Fruit fly (Drosophila melanogaster) whole organism, embryonic: ENCODE measurements around the gene CG33557.
A peak's percentile ranks its signal among the peaks of the same experiment; 100 is the strongest.

ENCODE experiments used
- Abd-B ChIP-seq: fragments of 200-800 bp; sonication (Bioruptor generic); optimal IDR thresholded peaks from 2 replicates; lab custom pipeline; 2018; ENCODE audit warnings: missing biosample characterization, mild to moderate bottlenecking, missing genetic modification characterization, moderate library complexity
- Asciz ChIP-seq: fragments of 200-800 bp; sonication (Bioruptor generic); optimal IDR thresholded peaks from 2 replicates; lab custom pipeline; 2017; ENCODE audit warnings: missing biosample characterization, mild to moderate bottlenecking, missing genetic modification characterization, missing genetic modification reagents
- Atf3 ChIP-seq: fragments of 200-800 bp; sonication (Bioruptor generic); optimal IDR thresholded peaks from 3 replicates; lab custom pipeline; 2016; ENCODE audit warnings: missing biosample characterization, missing genetic modification characterization
- Blimp-1 ChIP-seq: fragments of 200-800 bp; sonication (Bioruptor generic); optimal IDR thresholded peaks from 3 replicates; lab custom pipeline; 2018; ENCODE audit warnings: missing biosample characterization, missing genetic modification characterization, mild to moderate bottlenecking, moderate library complexity, missing genetic modification reagents
- CG10565 ChIP-seq: fragments of 200-800 bp; sonication (Bioruptor generic); optimal IDR thresholded peaks from 3 replicates; lab custom pipeline; 2016; ENCODE audit warnings: missing biosample characterization, mild to moderate bottlenecking, missing genetic modification characterization
- CG12071 ChIP-seq: fragments of 200-800 bp; sonication (Bioruptor generic); optimal IDR thresholded peaks from 3 replicates; lab custom pipeline; 2018; ENCODE audit warnings: missing biosample characterization, mild to moderate bottlenecking, missing genetic modification characterization
- CG12155 ChIP-seq: fragments of 200-800 bp; sonication (Bioruptor generic); optimal IDR thresholded peaks from 3 replicates; lab custom pipeline; 2016; ENCODE audit warnings: missing biosample characterization, missing genetic modification characterization
- CG12219 ChIP-seq: fragments of 200-800 bp; sonication (Bioruptor generic); optimal IDR thresholded peaks from 3 replicates; lab custom pipeline; 2018; ENCODE audit warnings: missing biosample characterization, mild to moderate bottlenecking, missing genetic modification characterization
- CG13123 ChIP-seq: fragments of 200-800 bp; sonication (Bioruptor generic); optimal IDR thresholded peaks from 2 replicates; lab custom pipeline; 2016; ENCODE audit warnings: missing biosample characterization, missing genetic modification characterization
- CG13296 ChIP-seq: fragments of 200-800 bp; sonication (Bioruptor generic); optimal IDR thresholded peaks from 3 replicates; lab custom pipeline; 2018; ENCODE audit warnings: missing biosample characterization, mild to moderate bottlenecking, missing genetic modification characterization
- CG13424 ChIP-seq: fragments of 200-800 bp; sonication (Bioruptor generic); optimal IDR thresholded peaks from 2 replicates; lab custom pipeline; 2019; ENCODE audit warnings: missing biosample characterization, mild to moderate bottlenecking, missing genetic modification characterization, moderate library complexity
- CG13775 ChIP-seq: fragments of 200-800 bp; sonication (Bioruptor generic); optimal IDR thresholded peaks from 3 replicates; lab custom pipeline; 2017; ENCODE audit warnings: missing biosample characterization, mild to moderate bottlenecking, missing genetic modification characterization
- CG15073 ChIP-seq: fragments of 200-800 bp; sonication (Bioruptor generic); optimal IDR thresholded peaks from 2 replicates; lab custom pipeline; 2016; ENCODE audit warnings: missing biosample characterization, missing genetic modification characterization
- CG15696 ChIP-seq: fragments of 200-800 bp; sonication (Bioruptor generic); optimal IDR thresholded peaks from 2 replicates; lab custom pipeline; 2019; ENCODE audit warnings: missing biosample characterization, mild to moderate bottlenecking, missing genetic modification characterization, moderate library complexity
- CG17361 ChIP-seq: fragments of 200-800 bp; sonication (Bioruptor generic); IDR thresholded peaks from 3 replicates; pipeline ENCODE4 v1.3.6; 2022; ENCODE audit warnings: missing biosample characterization, missing genetic modification characterization
- CG2678 ChIP-seq: fragments of 200-800 bp; sonication (Bioruptor generic); optimal IDR thresholded peaks from 3 replicates; lab custom pipeline; 2019; ENCODE audit warnings: missing biosample characterization, mild to moderate bottlenecking, missing genetic modification characterization, moderate library complexity
- CG30020 ChIP-seq: fragments of 200-800 bp; optimal IDR thresholded peaks from 2 replicates; lab custom pipeline; 2019; ENCODE audit warnings: missing biosample characterization, mild to moderate bottlenecking, missing genetic modification characterization, moderate library complexity
- CG3995 ChIP-seq: fragments of 200-800 bp; sonication (Bioruptor generic); optimal IDR thresholded peaks from 3 replicates; lab custom pipeline; 2016; ENCODE audit warnings: missing biosample characterization, missing genetic modification characterization
- CG4360 ChIP-seq: fragments of 200-800 bp; sonication (Bioruptor generic); IDR thresholded peaks from 2 replicates; pipeline ENCODE4 v1.3.6; 2022; ENCODE audit warnings: missing biosample characterization, missing genetic modification characterization
- CG6683 ChIP-seq: fragments of 200-800 bp; sonication (Bioruptor generic); optimal IDR thresholded peaks from 2 replicates; lab custom pipeline; 2017; ENCODE audit warnings: missing biosample characterization, mild to moderate bottlenecking, missing genetic modification characterization, missing genetic modification reagents
- CG7271 ChIP-seq: fragments of 200-800 bp; sonication (Bioruptor generic); optimal IDR thresholded peaks from 2 replicates; lab custom pipeline; 2018; ENCODE audit warnings: missing biosample characterization, mild to moderate bottlenecking, missing genetic modification characterization, moderate library complexity
- CG8388 ChIP-seq: fragments of 200-800 bp; sonication (Bioruptor generic); optimal IDR thresholded peaks from 2 replicates; lab custom pipeline; 2019; ENCODE audit warnings: missing biosample characterization, mild to moderate bottlenecking, missing genetic modification characterization, moderate library complexity
- CG9609 ChIP-seq: fragments of 200-800 bp; sonication (Bioruptor generic); optimal IDR thresholded peaks from 3 replicates; lab custom pipeline; 2016; ENCODE audit warnings: missing biosample characterization, missing genetic modification characterization
- CG9932 ChIP-seq: fragments of 200-800 bp; sonication (Bioruptor generic); IDR thresholded peaks from 2 replicates; pipeline ENCODE4 v1.3.6; 2022; ENCODE audit warnings: missing biosample characterization, missing genetic modification characterization
- Dfd ChIP-seq, 2 experiments: fragments of >200 bp; optimal IDR thresholded peaks; 2 replicates each; lab custom pipeline; 2017; ENCODE audit warnings: missing biosample characterization in 2 of 2, missing genetic modification characterization in 2 of 2
- Gug ChIP-seq: fragments of 200-800 bp; sonication (Bioruptor generic); IDR thresholded peaks from 4 replicates; pipeline ENCODE4 v1.3.6; 2022; ENCODE audit warnings: missing biosample characterization, missing genetic modification characterization
- HLH3B ChIP-seq: fragments of 200-800 bp; sonication (Bioruptor generic); IDR thresholded peaks from 2 replicates; pipeline ENCODE4 v1.3.6; 2022; ENCODE audit warnings: missing biosample characterization, missing genetic modification characterization
- HLH4C ChIP-seq: fragments of 200-800 bp; sonication (Bioruptor generic); IDR thresholded peaks from 3 replicates; pipeline ENCODE4 v1.3.6; 2022; ENCODE audit warnings: missing biosample characterization, missing genetic modification characterization; ENCODE audit not compliant: partially characterized antibody
- Hey ChIP-seq: fragments of 200-800 bp; sonication (Bioruptor generic); optimal IDR thresholded peaks from 3 replicates; lab custom pipeline; 2018; ENCODE audit warnings: missing biosample characterization, mild to moderate bottlenecking, missing genetic modification characterization
- Hr39 ChIP-seq: fragments of >200 bp; optimal IDR thresholded peaks from 2 replicates; lab custom pipeline; 2017
- Hr51 ChIP-seq, 2 experiments: fragments of 200-800 bp; sonication (Bioruptor generic); optimal IDR thresholded peaks; 2 replicates in 1 of 2; 3 replicates in 1 of 2; lab custom pipeline; 2016 to 2018; ENCODE audit warnings: missing biosample characterization in 2 of 2, missing genetic modification characterization in 2 of 2, mild to moderate bottlenecking in 1 of 2, moderate library complexity in 1 of 2
- Lpt ChIP-seq: fragments of >200 bp; optimal IDR thresholded peaks from 2 replicates; lab custom pipeline; 2018; ENCODE audit warnings: missing biosample characterization, missing genetic modification characterization
- NFAT ChIP-seq: fragments of 200-800 bp; sonication (Bioruptor generic); IDR thresholded peaks from 2 replicates; pipeline ENCODE4 v1.3.6; 2022; ENCODE audit warnings: missing biosample characterization, missing genetic modification characterization
- Nf-YC ChIP-seq: fragments of 200-800 bp; optimal IDR thresholded peaks from 3 replicates; lab custom pipeline; 2019; ENCODE audit warnings: missing biosample characterization, mild to moderate bottlenecking, missing genetic modification characterization, moderate library complexity
- al ChIP-seq: fragments of 200-800 bp; sonication (Bioruptor generic); IDR thresholded peaks from 2 replicates; pipeline ENCODE4 v1.3.6; 2022; ENCODE audit warnings: missing biosample characterization, missing genetic modification characterization
- ase ChIP-seq: fragments of 200-800 bp; sonication (Bioruptor generic); IDR thresholded peaks from 3 replicates; pipeline ENCODE4 v1.3.6; 2022; ENCODE audit warnings: missing biosample characterization, missing genetic modification characterization
- bigmax ChIP-seq: fragments of 200-800 bp; sonication (Bioruptor generic); optimal IDR thresholded peaks from 2 replicates; lab custom pipeline; 2018; ENCODE audit warnings: missing biosample characterization, mild to moderate bottlenecking, missing genetic modification characterization
- chinmo ChIP-seq: fragments of 200-800 bp; sonication (Bioruptor generic); IDR thresholded peaks from 4 replicates; pipeline ENCODE4 v1.3.6; 2022; ENCODE audit warnings: missing biosample characterization, missing genetic modification characterization; ENCODE audit not compliant: partially characterized antibody
- chn ChIP-seq: fragments of 200-800 bp; sonication (Bioruptor generic); optimal IDR thresholded peaks from 2 replicates; lab custom pipeline; 2016; ENCODE audit warnings: missing biosample characterization, missing genetic modification characterization
- dan ChIP-seq: fragments of 200-800 bp; sonication (Bioruptor generic); IDR thresholded peaks from 2 replicates; pipeline ENCODE4 v1.3.6; 2022; ENCODE audit warnings: missing biosample characterization, missing genetic modification characterization
- hbn ChIP-seq: fragments of 200-800 bp; sonication (Bioruptor generic); IDR thresholded peaks from 2 replicates; pipeline ENCODE4 v1.3.6; 2022; ENCODE audit warnings: missing biosample characterization, missing genetic modification characterization; ENCODE audit not compliant: partially characterized antibody
- kah ChIP-seq: fragments of 200-800 bp; sonication (Bioruptor generic); optimal IDR thresholded peaks from 2 replicates; lab custom pipeline; 2018; ENCODE audit warnings: missing biosample characterization, mild to moderate bottlenecking, missing genetic modification characterization
- knrl ChIP-seq: fragments of 200-800 bp; sonication (Bioruptor generic); IDR thresholded peaks from 3 replicates; pipeline ENCODE4 v1.3.6; 2022; ENCODE audit warnings: missing biosample characterization, missing genetic modification characterization; ENCODE audit not compliant: partially characterized antibody
- mirr ChIP-seq: fragments of 200-800 bp; sonication (Bioruptor generic); optimal IDR thresholded peaks from 3 replicates; lab custom pipeline; 2018; ENCODE audit warnings: missing biosample characterization, mild to moderate bottlenecking, missing genetic modification characterization
- p53 ChIP-seq: fragments of 200-800 bp; sonication (Bioruptor generic); optimal IDR thresholded peaks from 2 replicates; lab custom pipeline; 2016; ENCODE audit warnings: missing biosample characterization, missing genetic modification characterization
- pzg ChIP-seq: fragments of 200-800 bp; sonication (Bioruptor generic); optimal IDR thresholded peaks from 3 replicates; lab custom pipeline; 2018; ENCODE audit warnings: missing biosample characterization, mild to moderate bottlenecking, missing genetic modification characterization, moderate library complexity
- rib ChIP-seq: fragments of 200-800 bp; sonication (Bioruptor generic); IDR thresholded peaks from 2 replicates; pipeline ENCODE4 v1.3.6; 2022; ENCODE audit warnings: missing biosample characterization, missing genetic modification characterization
- shn ChIP-seq: fragments of 200-800 bp; sonication (Bioruptor generic); optimal IDR thresholded peaks from 3 replicates; lab custom pipeline; 2016; ENCODE audit warnings: missing biosample characterization, missing genetic modification characterization
- sob ChIP-seq: fragments of 200-800 bp; sonication (Bioruptor generic); IDR thresholded peaks from 2 replicates; pipeline ENCODE4 v1.3.6; 2022; ENCODE audit warnings: missing biosample characterization, missing genetic modification characterization
- yki ChIP-seq: fragments of >200 bp; optimal IDR thresholded peaks from 3 replicates; lab custom pipeline; 2018
- zen ChIP-seq: fragments of 200-800 bp; sonication (Bioruptor generic); optimal IDR thresholded peaks from 3 replicates; lab custom pipeline; 2018; ENCODE audit warnings: missing biosample characterization, mild to moderate bottlenecking, missing genetic modification characterization, moderate library complexity

The CG33557 gene

DNA sequence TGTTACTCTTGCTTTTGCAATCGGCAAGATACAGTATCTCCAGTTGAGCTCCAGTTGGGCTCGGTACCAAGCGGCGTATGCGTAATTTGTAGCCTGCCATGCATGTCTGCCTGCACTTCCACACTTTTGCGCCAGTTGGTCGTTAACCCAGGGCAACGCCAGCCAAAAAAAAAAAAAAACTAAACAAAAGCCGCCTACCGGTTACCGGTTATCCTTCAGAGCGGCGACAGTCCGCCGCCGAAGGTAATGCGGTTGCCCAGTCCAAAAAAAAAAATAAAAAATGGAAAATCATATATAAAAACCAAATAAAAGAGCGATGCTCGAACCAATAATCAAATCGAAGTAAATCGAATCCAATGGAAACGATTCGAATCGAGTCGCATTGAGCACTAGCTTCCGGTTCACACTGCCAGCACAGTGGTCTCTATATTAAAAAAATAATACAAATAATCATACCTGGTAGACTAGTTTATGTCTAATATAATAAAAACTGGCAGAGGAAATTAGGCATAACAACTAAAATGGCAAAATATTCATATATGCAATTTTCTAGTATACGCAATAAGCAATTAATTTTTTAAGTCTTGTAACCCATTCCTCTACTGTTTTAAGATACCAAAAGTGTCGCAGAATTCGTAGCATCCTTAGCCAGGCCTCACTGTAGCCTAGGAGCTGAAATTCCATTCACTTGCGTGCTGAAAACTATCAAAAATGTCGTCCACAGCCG is 21.5 kb upstream of the CG33557 start (continued):
- no peak for TF ChIP-seq shn
- TF ChIP-seq knrl (GFP tag; lab: Robert Waterston, UW), result no peak
- no peak for TF ChIP-seq mirr
- TF ChIP-seq dan (GFP tag; lab: Robert Waterston, UW), result no peak
- no peak for TF ChIP-seq hbn (GFP tag; lab: Robert Waterston, UW)
- TF ChIP-seq Abd-B (GFP tag; lab: Kevin White, UChicago), result no peak
- TF ChIP-seq sob (GFP tag; lab: Robert Waterston, UW), result no peak
- TF ChIP-seq zen (tag; lab: Kevin White, UChicago), result no peak
- no peak for TF ChIP-seq CG12219 (GFP tag; lab: Kevin White, UChicago)
- no peak for TF ChIP-seq CG4360 (GFP tag; lab: Robert Waterston, UW)
- TF ChIP-seq ase (GFP tag; lab: Robert Waterston, UW), result no peak
- 0 out of 4 replicates have a peak, but pooled peaks have one; percentile 55 for TF ChIP-seq chinmo (GFP tag; lab: Robert Waterston, UW)
- TF ChIP-seq CG12155 (GFP tag; lab: Kevin White, UChicago), result no peak
- no peak for TF ChIP-seq Lpt (GFP tag; lab: Kevin White, UChicago)
- no peak for TF ChIP-seq CG10565
- no peak for TF ChIP-seq CG13123 (GFP tag; lab: Kevin White, UChicago)
- no peak for TF ChIP-seq pzg
- no peak for TF ChIP-seq NFAT (GFP tag; lab: Robert Waterston, UW)
- TF ChIP-seq CG8388 (GFP tag; lab: Kevin White, UChicago), result no peak
- no peak for TF ChIP-seq CG12071 (GFP tag; lab: Kevin White, UChicago)
- no peak for TF ChIP-seq HLH3B (GFP tag; lab: Robert Waterston, UW)
- no peak for TF ChIP-seq CG6683 (GFP tag; lab: Kevin White, UChicago)
- no peak for TF ChIP-seq Gug (GFP tag; lab: Robert Waterston, UW)
- TF ChIP-seq Atf3 (GFP tag; lab: Kevin White, UChicago), result no peak
- peak; percentile 45 for TF ChIP-seq CG2678
- peak; percentile 68 for TF ChIP-seq CG13296 (GFP tag; lab: Kevin White, UChicago)
- no peak for TF ChIP-seq CG15696 (tag; lab: Kevin White, UChicago)
- TF ChIP-seq Hey (tag; lab: Kevin White, UChicago), result no peak
- no peak for TF ChIP-seq CG15073 (GFP tag; lab: Kevin White, UChicago)
- no peak for TF ChIP-seq CG13775
- TF ChIP-seq CG9609 (GFP tag; lab: Kevin White, UChicago), result no peak
- no peak for TF ChIP-seq kah (GFP tag; lab: Kevin White, UChicago)
- no peak for TF ChIP-seq Hr39 (lab: Kevin White, UChicago)
- peak; percentile 15; the same call in 1 of the 2 replicates for TF ChIP-seq al (GFP tag; lab: Robert Waterston, UW)
- no peak for TF ChIP-seq p53
- no peak for TF ChIP-seq bigmax (GFP tag; lab: Kevin White, UChicago)
- TF ChIP-seq CG3995, result no peak
- no peak for TF ChIP-seq chn (GFP tag; lab: Kevin White, UChicago)
- no peak for TF ChIP-seq yki (lab: Kevin White, UChicago)
- peak; percentile 47 for TF ChIP-seq CG13424 (tag; lab: Kevin White, UChicago)
- peak; percentile 16 for TF ChIP-seq Nf-YC (tag; lab: Kevin White, UChicago)
- no peak for TF ChIP-seq CG9932 (GFP tag; lab: Robert Waterston, UW)
- no peak for TF ChIP-seq CG30020 (tag; lab: Kevin White, UChicago)
- TF ChIP-seq Hr51 (GFP tag; optimal IDR thresholded peaks at IDR 0.05; lab: Kevin White, UChicago), result peak in 1 of 2 experiments; percentile 30
- TF ChIP-seq CG7271 (tag; lab: Kevin White, UChicago), result no peak
- no peak for TF ChIP-seq HLH4C (GFP tag; lab: Robert Waterston, UW)
- TF ChIP-seq Asciz (GFP tag; lab: Kevin White, UChicago), result no peak
- TF ChIP-seq Dfd (GFP tag; optimal IDR thresholded peaks at IDR 0.05; lab: Kevin White, UChicago), result no peak
- no peak for TF ChIP-seq CG17361 (GFP tag; lab: Robert Waterston, UW)
- no peak for TF ChIP-seq rib (GFP tag; lab: Robert Waterston, UW)
- TF ChIP-seq Blimp-1 (GFP tag; lab: Kevin White, UChicago), result no peak
